Worm (Caenorhabditis elegans) whole organism, L4 larva: ENCODE results near the gene ltah-1.2.

Source experiments
- ceh-82 ChIP-seq: sonication (generic microtip); optimal IDR thresholded peaks from 2 replicates; lab custom pipeline; 2017; ENCODE audit warnings: missing biosample characterization, missing genetic modification characterization
- dve-1 ChIP-seq: sonication (generic microtip); optimal IDR thresholded peaks from 2 replicates; lab custom pipeline; 2017; ENCODE audit warnings: antibody characterized with exemption, mild to moderate bottlenecking, missing genetic modification characterization, missing compliant biosample characterization; ENCODE audit not compliant: insufficient read depth
- fos-1 ChIP-seq: fragments of 150-350 bp; optimal IDR thresholded peaks from 2 replicates; lab custom pipeline; 2014; ENCODE audit warnings: missing biosample characterization, missing genetic modification characterization
- nhr-102 ChIP-seq: sonication (generic microtip); optimal IDR thresholded peaks from 2 replicates; lab custom pipeline; 2016; ENCODE audit warnings: mild to moderate bottlenecking, missing genetic modification characterization, moderate library complexity, missing compliant biosample characterization
- nhr-77 ChIP-seq: fragments of 150-350 bp; optimal IDR thresholded peaks from 2 replicates; lab custom pipeline; 2014; ENCODE audit warnings: missing biosample characterization, missing genetic modification characterization
- skn-1 ChIP-seq: fragments of 150-350 bp; optimal IDR thresholded peaks from 2 replicates; lab custom pipeline; 2014; ENCODE audit warnings: missing biosample characterization, missing genetic modification characterization

- TF ChIP-seq skn-1 (tag; lab: Kevin White, UChicago) = no peak
- TF ChIP-seq nhr-77 (tag; lab: Kevin White, UChicago) = no peak
- TF ChIP-seq ceh-82 (tag; lab: Kevin White, UChicago) = no peak
- TF ChIP-seq fos-1 (tag; lab: Kevin White, UChicago) = no peak
- no peak for TF ChIP-seq dve-1
- TF ChIP-seq nhr-102 (tag; lab: Kevin White, UChicago) = no peak
These were observed 33.7 kb upstream of the ltah-1.2 start for ce11 chrIV:3646338-3647154.
